Fruit fly (Drosophila melanogaster): Measurements from ENCODE around the gene Eip63E.

The Eip63E gene

DNA sequence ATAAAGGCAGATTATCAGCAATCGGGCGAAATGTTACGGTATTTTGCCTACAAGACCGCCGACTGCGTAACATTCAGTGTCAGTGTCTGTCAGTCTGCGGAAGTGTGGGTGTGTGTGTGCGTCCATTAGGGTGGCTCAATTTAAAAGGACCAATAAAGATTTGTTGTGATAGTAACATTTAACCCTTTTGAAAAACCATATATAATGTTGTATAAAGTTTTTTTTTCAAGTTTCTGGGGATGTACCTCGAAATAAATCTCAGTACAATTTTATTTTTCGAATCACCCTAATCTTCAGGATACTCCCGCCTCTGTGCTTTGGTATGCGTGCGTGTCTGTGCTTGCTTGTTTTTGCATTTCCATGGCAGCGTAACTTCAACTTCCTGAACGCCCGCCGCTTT lies 42.8 kb upstream of the Eip63E start (continued):
- peak; percentile 57 for TF ChIP-seq acj6 (GFP tag; optimal IDR thresholded peaks at IDR 0.05)
- peak; percentile 35 for TF ChIP-seq topi (GFP tag; optimal IDR thresholded peaks at IDR 0.05)
- peak; percentile 51 for TF ChIP-seq achi (GFP tag; optimal IDR thresholded peaks at IDR 0.05)
- TF ChIP-seq CG15336 (GFP tag; IDR thresholded peaks at IDR 0.05) = 0 out of 2 replicates have a peak, but pooled peaks have one; percentile 47
- TF ChIP-seq net (GFP tag; optimal IDR thresholded peaks at IDR 0.05) = peak; percentile 54
- TF ChIP-seq CG11294 (GFP tag; IDR thresholded peaks at IDR 0.05) = no peak
- TF ChIP-seq esn (GFP tag; optimal IDR thresholded peaks at IDR 0.05) = peak; percentile 53
- peak; percentile 8 for TF ChIP-seq dac (GFP tag; optimal IDR thresholded peaks at IDR 0.05)
- no peak for TF ChIP-seq CG6276 (GFP tag; optimal IDR thresholded peaks at IDR 0.05)
- TF ChIP-seq ss (GFP tag; optimal IDR thresholded peaks at IDR 0.05) = peak; percentile 46 to 74
- peak; percentile 68 for TF ChIP-seq svp (GFP tag)
- TF ChIP-seq CG8119 (GFP tag; IDR thresholded peaks at IDR 0.05) = peak; percentile 63
- peak; percentile 17 for TF ChIP-seq cyc (GFP tag; optimal IDR thresholded peaks at IDR 0.05)
- peak; percentile 54 for TF ChIP-seq CG10669 (GFP tag; optimal IDR thresholded peaks at IDR 0.05)
- TF ChIP-seq Eip93F (GFP tag; optimal IDR thresholded peaks at IDR 0.05) = no peak
- TF ChIP-seq salr (GFP tag; optimal IDR thresholded peaks at IDR 0.05) = peak in 1 of 2 experiments; percentile 36
- TF ChIP-seq CG16779 (tag; optimal IDR thresholded peaks at IDR 0.05) = peak; percentile 41
- TF ChIP-seq Hr39 (GFP tag; optimal IDR thresholded peaks at IDR 0.05) = peak; percentile 10
- TF ChIP-seq CG8632 (GFP tag; optimal IDR thresholded peaks at IDR 0.05) = peak; percentile 20
- no peak for TF ChIP-seq fkh (GFP tag; optimal IDR thresholded peaks at IDR 0.05)
- peak; percentile 51 for TF ChIP-seq CG6792 (GFP tag; optimal IDR thresholded peaks at IDR 0.05)
- TF ChIP-seq eg (GFP tag; IDR thresholded peaks at IDR 0.05) = peak; percentile 70; the same call in 2 of the 3 replicates
- no peak for TF ChIP-seq pdm3 (GFP tag; optimal IDR thresholded peaks at IDR 0.05)
- TF ChIP-seq Eip78C (GFP tag) = peak; percentile 71
- TF ChIP-seq CG32006 (GFP tag; optimal IDR thresholded peaks at IDR 0.05) = no peak
- TF ChIP-seq CG3919 (GFP tag; optimal IDR thresholded peaks at IDR 0.05) = peak; percentile 38
- peak; percentile 16 for TF ChIP-seq Ets21C (GFP tag; optimal IDR thresholded peaks at IDR 0.05)
- peak; percentile 47 for TF ChIP-seq dsx (GFP tag; optimal IDR thresholded peaks at IDR 0.05; ENCODE audit: poor library complexity, severe bottlenecking)
- TF ChIP-seq CG9139 (GFP tag; optimal IDR thresholded peaks at IDR 0.05) = peak; percentile 7
- TF ChIP-seq CG3032 (tag; optimal IDR thresholded peaks at IDR 0.05) = peak; percentile 57
- no peak for TF ChIP-seq Hr38 (GFP tag; optimal IDR thresholded peaks at IDR 0.05)
- peak; percentile 4 for TF ChIP-seq CG11762 (GFP tag; optimal IDR thresholded peaks at IDR 0.05; ENCODE audit: insufficient read depth)
- peak; percentile 58 for TF ChIP-seq Sox102F (GFP tag; optimal IDR thresholded peaks at IDR 0.05)
- peak; percentile 62 for TF ChIP-seq CG6808 (GFP tag; optimal IDR thresholded peaks at IDR 0.05)

DNA sequence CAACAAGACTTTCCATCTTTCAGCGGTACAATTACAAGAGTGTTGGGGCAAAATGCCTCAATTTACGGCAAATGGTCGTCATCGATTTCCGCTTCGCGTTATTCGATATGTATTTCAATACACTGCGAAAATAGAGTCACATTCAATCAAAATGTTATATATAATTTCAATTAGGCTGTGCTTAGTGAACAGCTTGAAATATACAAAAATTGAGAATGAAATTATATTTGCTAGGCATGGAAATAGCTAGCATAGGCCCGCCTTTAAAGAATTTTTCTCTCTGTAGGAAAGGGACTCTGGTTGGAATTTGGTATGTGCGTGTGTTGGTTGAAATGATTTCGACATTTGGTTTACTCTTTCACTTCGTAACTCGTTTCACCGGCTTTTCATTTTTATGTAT lies 36.0 kb upstream of the Eip63E start:
- TF ChIP-seq Eip78C (GFP tag) = peak; percentile 50
- 0 out of 3 replicates have a peak, but pooled peaks have one; percentile 9 for TF ChIP-seq eg (GFP tag; IDR thresholded peaks at IDR 0.05)
- TF ChIP-seq achi (GFP tag; optimal IDR thresholded peaks at IDR 0.05) = no peak
- 0 out of 3 replicates have a peak, but pooled peaks have one; percentile 29 for TF ChIP-seq CG6163 (GFP tag; IDR thresholded peaks at IDR 0.05)
- TF ChIP-seq Hr39 (GFP tag; optimal IDR thresholded peaks at IDR 0.05) = peak; percentile 8
- no peak for TF ChIP-seq pdm3 (GFP tag; optimal IDR thresholded peaks at IDR 0.05)
- peak; percentile 11 for TF ChIP-seq CG32006 (GFP tag; optimal IDR thresholded peaks at IDR 0.05)
- peak; percentile 2 for TF ChIP-seq CG31627 (GFP tag; optimal IDR thresholded peaks at IDR 0.05)
- TF ChIP-seq cyc (GFP tag; optimal IDR thresholded peaks at IDR 0.05) = peak; percentile 5
- peak; percentile 3 for TF ChIP-seq Met (GFP tag; optimal IDR thresholded peaks at IDR 0.05)
- TF ChIP-seq topi (GFP tag; optimal IDR thresholded peaks at IDR 0.05) = no peak

DNA sequence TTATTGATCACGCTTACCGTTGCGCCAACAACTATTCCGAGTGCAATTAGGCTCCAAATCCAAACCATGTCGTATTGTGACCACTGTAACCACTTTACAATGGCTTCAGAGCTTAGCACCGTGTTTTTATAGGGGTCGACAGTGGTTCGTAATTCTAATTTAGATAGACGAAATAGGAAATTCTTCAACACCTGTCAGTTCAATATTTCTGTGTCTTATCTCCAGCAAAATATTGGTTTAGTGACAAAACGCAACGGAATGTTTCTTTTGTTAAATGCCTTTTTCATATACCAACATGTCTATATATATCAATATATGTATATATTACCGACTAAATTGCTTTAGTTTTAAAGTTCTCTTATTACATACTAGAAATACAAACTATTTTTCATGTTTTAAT lies 31.0 kb upstream of the Eip63E start, which contains the start of gene CG43074:
CG43074 (minus strand) TSS at position 101 of the 400 bp plus-strand sequence.
- TF ChIP-seq CG6808 (GFP tag; optimal IDR thresholded peaks at IDR 0.05) (no peak), CG32006 (GFP tag; optimal IDR thresholded peaks at IDR 0.05) (no peak), Gug (GFP tag; IDR thresholded peaks at IDR 0.05) (no peak), Hr4 (GFP tag; optimal IDR thresholded peaks at IDR 0.05) (no peak), CG8632 (GFP tag; optimal IDR thresholded peaks at IDR 0.05) (no peak), spab (GFP tag; optimal IDR thresholded peaks at IDR 0.05) (no peak)

All from whole organism, prepupa.